Fruit fly (Drosophila melanogaster): ENCODE results near the gene CG1582.
A peak's percentile ranks its signal among the peaks of the same experiment; 100 is the strongest.

The CG1582 gene

dm6 chrX:10905047-10905446, 5.9 kb upstream of the CG1582 start (continued):
- peak; percentile 53; the same call in 1 of the 3 replicates for TF ChIP-seq Aef1 (GFP tag; IDR thresholded peaks at IDR 0.05)
- TF ChIP-seq HmgZ (tag; optimal IDR thresholded peaks at IDR 0.05), result no peak
- no peak for TF ChIP-seq so (GFP tag; IDR thresholded peaks at IDR 0.05)
- TF ChIP-seq ewg (GFP tag; optimal IDR thresholded peaks at IDR 0.05), result peak; percentile 65
- TF ChIP-seq ATbp (GFP tag; optimal IDR thresholded peaks at IDR 0.05), result peak; percentile 64
- no peak for TF ChIP-seq CTCF (GFP tag; optimal IDR thresholded peaks at IDR 0.05)
- no peak for TF ChIP-seq Doc3 (GFP tag; IDR thresholded peaks at IDR 0.05; ENCODE audit: partially characterized antibody)
- no peak for TF ChIP-seq rib (GFP tag; IDR thresholded peaks at IDR 0.05)
- TF ChIP-seq sens-2 (GFP tag; IDR thresholded peaks at IDR 0.05), result 0 out of 2 replicates have a peak, but pooled peaks have one; percentile 33
- TF ChIP-seq CG4328 (GFP tag; optimal IDR thresholded peaks at IDR 0.05), result no peak
- peak; percentile 80 for TF ChIP-seq CG9727 (GFP tag; optimal IDR thresholded peaks at IDR 0.05)
- no peak for TF ChIP-seq hbn (GFP tag; IDR thresholded peaks at IDR 0.05; ENCODE audit: partially characterized antibody)
- 0 out of 2 replicates have a peak, but pooled peaks have one; percentile 18 for TF ChIP-seq ttk (GFP tag; IDR thresholded peaks at IDR 0.05)
- no peak for TF ChIP-seq abd-A (tag; optimal IDR thresholded peaks at IDR 0.05)
- peak; percentile 27; the same call in 1 of the 2 replicates for TF ChIP-seq CG10366 (GFP tag; IDR thresholded peaks at IDR 0.05)
- peak; percentile 56 for TF ChIP-seq CG12659 (GFP tag; optimal IDR thresholded peaks at IDR 0.05)
- TF ChIP-seq Oaz (GFP tag; IDR thresholded peaks at IDR 0.05), result peak; percentile 33; the same call in 1 of the 2 replicates
- peak in 1 of 2 experiments; percentile 71 for TF ChIP-seq bsh (GFP tag; optimal IDR thresholded peaks at IDR 0.05)
- peak; percentile 35 for TF ChIP-seq Jarid2 (GFP tag; optimal IDR thresholded peaks at IDR 0.05)
- no peak for TF ChIP-seq Lpt (GFP tag; optimal IDR thresholded peaks at IDR 0.05)
- no peak for TF ChIP-seq MTF-1 (GFP tag; optimal IDR thresholded peaks at IDR 0.05; ENCODE audit: borderline replicate concordance)
- TF ChIP-seq CG8944 (GFP tag; optimal IDR thresholded peaks at IDR 0.05), result peak; percentile 24
- TF ChIP-seq CG10147 (GFP tag; optimal IDR thresholded peaks at IDR 0.05), result peak; percentile 46
- no peak for TF ChIP-seq Dll (GFP tag; IDR thresholded peaks at IDR 0.05; ENCODE audit: partially characterized antibody)
- TF ChIP-seq zfh1 (GFP tag; IDR thresholded peaks at IDR 0.05), result 0 out of 3 replicates have a peak, but pooled peaks have one; percentile 47
- TF ChIP-seq CG4854 (GFP tag; optimal IDR thresholded peaks at IDR 0.05), result peak; percentile 15
- TF ChIP-seq twi (tag; optimal IDR thresholded peaks at IDR 0.05), result peak; percentile 20
- TF ChIP-seq CG7786 (GFP tag; optimal IDR thresholded peaks at IDR 0.05), result peak; percentile 27
- no peak for TF ChIP-seq exex (tag; optimal IDR thresholded peaks at IDR 0.05)
- peak; percentile 57 for TF ChIP-seq org-1 (GFP tag; optimal IDR thresholded peaks at IDR 0.05)
- TF ChIP-seq CG10267 (tag; optimal IDR thresholded peaks at IDR 0.05), result peak; percentile 68
- TF ChIP-seq Rfx (GFP tag; IDR thresholded peaks at IDR 0.05), result 0 out of 2 replicates have a peak, but pooled peaks have one; percentile 21
- TF ChIP-seq C15 (GFP tag; IDR thresholded peaks at IDR 0.05), result no peak
- TF ChIP-seq CG18764 (GFP tag; optimal IDR thresholded peaks at IDR 0.05), result no peak
- no peak for TF ChIP-seq Hey (tag; optimal IDR thresholded peaks at IDR 0.05)
- no peak for TF ChIP-seq Hr39 (optimal IDR thresholded peaks at IDR 0.05)
- peak; percentile 48 to 49 for TF ChIP-seq Pdp1 (GFP tag; optimal IDR thresholded peaks at IDR 0.05)
- TF ChIP-seq Ssrp (tag; optimal IDR thresholded peaks at IDR 0.05), result peak; percentile 71
- TF ChIP-seq CG2889 (GFP tag; IDR thresholded peaks at IDR 0.05), result no peak
- no peak for TF ChIP-seq Dfd (GFP tag; optimal IDR thresholded peaks at IDR 0.05)
- TF ChIP-seq hth (optimal IDR thresholded peaks at IDR 0.05), result no peak
- TF ChIP-seq Hand (GFP tag; optimal IDR thresholded peaks at IDR 0.05), result no peak
- TF ChIP-seq fd102C (GFP tag; optimal IDR thresholded peaks at IDR 0.05), result peak; percentile 23
- peak; percentile 68 for TF ChIP-seq lmd (GFP tag; IDR thresholded peaks at IDR 0.05)
- no peak for TF ChIP-seq Sry-β (GFP tag; optimal IDR thresholded peaks at IDR 0.05)
- TF ChIP-seq yki (optimal IDR thresholded peaks at IDR 0.05), result no peak
- TF ChIP-seq tin (GFP tag; optimal IDR thresholded peaks at IDR 0.05), result peak; percentile 30
- TF ChIP-seq BtbVII (GFP tag; optimal IDR thresholded peaks at IDR 0.05), result peak; percentile 54
- no peak for TF ChIP-seq Stat92E (GFP tag; optimal IDR thresholded peaks at IDR 0.05)
- TF ChIP-seq da (GFP tag; optimal IDR thresholded peaks at IDR 0.05), result no peak
- TF ChIP-seq hkb (optimal IDR thresholded peaks at IDR 0.05), result no peak
- peak; percentile 67 for TF ChIP-seq hkb (GFP tag; IDR thresholded peaks at IDR 0.05)

Measured in whole organism, embryonic.